Fruit fly (Drosophila melanogaster) whole organism, embryonic: ENCODE results near the gene CheA75a.

ENCODE experiments used
- Atf6 ChIP-seq: fragments of 200-800 bp; sonication (Bioruptor generic); IDR thresholded peaks from 2 replicates; pipeline ENCODE4 v1.3.6; 2022; ENCODE audit warnings: missing biosample characterization, missing genetic modification characterization
- Awh ChIP-seq: fragments of 200-800 bp; sonication (Bioruptor generic); IDR thresholded peaks from 2 replicates; pipeline ENCODE4, ENCODE4 v1.3.6; 2022; ENCODE audit warnings: missing biosample characterization, missing genetic modification characterization
- BEAF-32 ChIP-seq: fragments of 200-800 bp; sonication (Bioruptor generic); optimal IDR thresholded peaks from 3 replicates; lab custom pipeline; 2017; ENCODE audit warnings: missing biosample characterization, missing genetic modification characterization, mild to moderate bottlenecking, moderate library complexity, missing genetic modification reagents
- CG11560 ChIP-seq: fragments of 200-800 bp; sonication (Bioruptor generic); IDR thresholded peaks from 3 replicates; pipeline ENCODE4 v1.3.6; 2022; ENCODE audit warnings: missing biosample characterization, missing genetic modification characterization
- CG12769 ChIP-seq: fragments of 200-800 bp; sonication (Bioruptor generic); optimal IDR thresholded peaks from 2 replicates; lab custom pipeline; 2019; ENCODE audit warnings: missing biosample characterization, mild to moderate bottlenecking, missing genetic modification characterization, moderate library complexity
- CG17568 ChIP-seq: fragments of 200-800 bp; sonication (Bioruptor generic); optimal IDR thresholded peaks from 2 replicates; lab custom pipeline; 2018; ENCODE audit warnings: missing biosample characterization, mild to moderate bottlenecking, missing genetic modification characterization, moderate library complexity
- CG17829 ChIP-seq: fragments of 200-800 bp; optimal IDR thresholded peaks from 2 replicates; lab custom pipeline; 2019; ENCODE audit warnings: missing biosample characterization, mild to moderate bottlenecking, missing genetic modification characterization, moderate library complexity
- CG18599 ChIP-seq: fragments of 200-800 bp; sonication (Bioruptor generic); optimal IDR thresholded peaks from 3 replicates; lab custom pipeline; 2017; ENCODE audit warnings: missing biosample characterization, missing genetic modification characterization, mild to moderate bottlenecking, moderate library complexity, missing genetic modification reagents
- CG2116 ChIP-seq: fragments of 200-800 bp; sonication (Bioruptor generic); optimal IDR thresholded peaks from 3 replicates; lab custom pipeline; 2018; ENCODE audit warnings: missing biosample characterization, mild to moderate bottlenecking, missing genetic modification characterization
- CG31365 ChIP-seq: fragments of 200-800 bp; sonication (Bioruptor generic); optimal IDR thresholded peaks from 2 replicates; lab custom pipeline; 2018; ENCODE audit warnings: missing biosample characterization, mild to moderate bottlenecking, missing genetic modification characterization
- CG3281 ChIP-seq: fragments of 200-800 bp; sonication (Bioruptor generic); optimal IDR thresholded peaks from 3 replicates; lab custom pipeline; 2017; ENCODE audit warnings: missing biosample characterization, mild to moderate bottlenecking, missing genetic modification characterization
- CG3407 ChIP-seq: fragments of 200-800 bp; sonication (Bioruptor generic); optimal IDR thresholded peaks from 2 replicates; lab custom pipeline; 2018; ENCODE audit warnings: missing biosample characterization, mild to moderate bottlenecking, missing genetic modification characterization
- CG34224 ChIP-seq: fragments of 200-800 bp; sonication (Bioruptor generic); IDR thresholded peaks from 3 replicates; pipeline ENCODE4 v1.3.6; 2022; ENCODE audit warnings: missing biosample characterization, missing genetic modification characterization; ENCODE audit not compliant: partially characterized antibody
- CG3995 ChIP-seq: fragments of 200-800 bp; sonication (Bioruptor generic); optimal IDR thresholded peaks from 3 replicates; lab custom pipeline; 2016; ENCODE audit warnings: missing biosample characterization, missing genetic modification characterization
- CG4854 ChIP-seq: fragments of 200-800 bp; sonication (Bioruptor generic); optimal IDR thresholded peaks from 2 replicates; lab custom pipeline; 2016; ENCODE audit warnings: missing biosample characterization, missing genetic modification characterization, inconsistent platforms
- CG6765 ChIP-seq: fragments of 200-800 bp; sonication (Bioruptor generic); optimal IDR thresholded peaks from 3 replicates; lab custom pipeline; 2017; ENCODE audit warnings: missing biosample characterization, mild to moderate bottlenecking, missing genetic modification characterization
- CG7786 ChIP-seq: fragments of 200-800 bp; sonication (Bioruptor generic); optimal IDR thresholded peaks from 2 replicates; lab custom pipeline; 2016; ENCODE audit warnings: missing biosample characterization, missing genetic modification characterization
- CG8944 ChIP-seq: fragments of 200-800 bp; sonication (Bioruptor generic); optimal IDR thresholded peaks from 3 replicates; lab custom pipeline; 2016; ENCODE audit warnings: missing biosample characterization, missing genetic modification characterization
- Fer3 ChIP-seq: fragments of 200-800 bp; sonication (Bioruptor generic); optimal IDR thresholded peaks from 2 replicates; lab custom pipeline; 2018; ENCODE audit warnings: missing biosample characterization, mild to moderate bottlenecking, missing genetic modification characterization, moderate library complexity
- Gug ChIP-seq: fragments of 200-800 bp; sonication (Bioruptor generic); IDR thresholded peaks from 4 replicates; pipeline ENCODE4 v1.3.6; 2022; ENCODE audit warnings: missing biosample characterization, missing genetic modification characterization
- Hand ChIP-seq: fragments of 200-800 bp; sonication (Bioruptor generic); optimal IDR thresholded peaks from 2 replicates; lab custom pipeline; 2017; ENCODE audit warnings: mild to moderate bottlenecking, missing biosample characterization, missing genetic modification reagents, missing genetic modification characterization
- Hmx ChIP-seq: fragments of 200-800 bp; sonication (Bioruptor generic); optimal IDR thresholded peaks from 2 replicates; lab custom pipeline; 2016; ENCODE audit warnings: missing biosample characterization, missing genetic modification characterization
- Lim3 ChIP-seq: fragments of 200-800 bp; sonication (Bioruptor generic); IDR thresholded peaks from 2 replicates; pipeline ENCODE4 v1.3.6; 2022; ENCODE audit warnings: missing biosample characterization, missing genetic modification characterization
- MTF-1 ChIP-seq: fragments of 200-800 bp; sonication (Bioruptor generic); optimal IDR thresholded peaks from 2 replicates; lab custom pipeline; 2018; ENCODE audit warnings: missing biosample characterization, mild to moderate bottlenecking, missing genetic modification characterization, borderline replicate concordance
- Mes4 ChIP-seq: fragments of 200-800 bp; sonication (Bioruptor generic); optimal IDR thresholded peaks from 2 replicates; lab custom pipeline; 2016; ENCODE audit warnings: missing biosample characterization, missing genetic modification characterization
- Mrtf ChIP-seq: fragments of 200-800 bp; sonication (Bioruptor generic); IDR thresholded peaks from 3 replicates; pipeline ENCODE4 v1.3.6; 2022; ENCODE audit warnings: missing biosample characterization, missing genetic modification characterization
- Nf-YB ChIP-seq: fragments of 200-800 bp; sonication (Bioruptor generic); optimal IDR thresholded peaks from 3 replicates; lab custom pipeline; 2019; ENCODE audit warnings: missing biosample characterization, mild to moderate bottlenecking, missing genetic modification characterization, moderate library complexity
- Ravus ChIP-seq: fragments of 200-800 bp; sonication (Bioruptor generic); IDR thresholded peaks from 2 replicates; pipeline ENCODE4 v1.3.6; 2022; ENCODE audit warnings: missing biosample characterization, missing genetic modification characterization
- Six4 ChIP-seq: fragments of 200-800 bp; sonication (Bioruptor generic); optimal IDR thresholded peaks from 2 replicates; lab custom pipeline; 2016; ENCODE audit warnings: missing biosample characterization, missing genetic modification characterization
- Xbp1 ChIP-seq: fragments of 200-800 bp; sonication (Bioruptor generic); optimal IDR thresholded peaks from 3 replicates; lab custom pipeline; 2016; ENCODE audit warnings: missing biosample characterization, mild to moderate bottlenecking, missing genetic modification characterization
- YL-1 ChIP-seq: fragments of 200-800 bp; sonication (Bioruptor generic); optimal IDR thresholded peaks from 3 replicates; lab custom pipeline; 2017; ENCODE audit warnings: missing biosample characterization, mild to moderate bottlenecking, missing genetic modification characterization
- bbx ChIP-seq: fragments of 200-800 bp; sonication (Bioruptor generic); IDR thresholded peaks from 2 replicates; pipeline ENCODE4 v1.3.6; 2022; ENCODE audit warnings: missing biosample characterization, missing genetic modification characterization; ENCODE audit not compliant: partially characterized antibody
- ci ChIP-seq: fragments of 200-800 bp; sonication (Bioruptor generic); IDR thresholded peaks from 3 replicates; pipeline ENCODE4 v1.3.6; 2022; ENCODE audit warnings: missing biosample characterization, missing genetic modification characterization
- dm ChIP-seq: fragments of 200-800 bp; sonication (Bioruptor generic); optimal IDR thresholded peaks from 3 replicates; lab custom pipeline; 2016; ENCODE audit warnings: missing biosample characterization, missing genetic modification characterization
- klu ChIP-seq: fragments of 200-800 bp; sonication (Bioruptor generic); IDR thresholded peaks from 2 replicates; pipeline ENCODE4 v1.3.6; 2022; ENCODE audit warnings: missing biosample characterization, missing genetic modification characterization
- pita ChIP-seq: fragments of 200-800 bp; sonication (Bioruptor generic); optimal IDR thresholded peaks from 2 replicates; lab custom pipeline; 2017; ENCODE audit warnings: missing biosample characterization, mild to moderate bottlenecking, missing genetic modification characterization
- prd ChIP-seq, 3 experiments: fragments of >200 bp in 2 of 3; fragments of 200-800 bp in 1 of 3; sonication (Bioruptor generic) in 1 of 3; optimal IDR thresholded peaks in 2 of 3; IDR thresholded peaks in 1 of 3; 2 replicates in 2 of 3; 3 replicates in 1 of 3; pipeline versions ENCODE4 v1.3.6 to Lab custom; 2017 to 2022; ENCODE audit warnings: missing biosample characterization in 1 of 3, missing genetic modification characterization in 1 of 3
- pros ChIP-seq: fragments of 200-800 bp; sonication (Bioruptor generic); optimal IDR thresholded peaks from 3 replicates; lab custom pipeline; 2019; ENCODE audit warnings: missing biosample characterization, mild to moderate bottlenecking, missing genetic modification characterization, moderate library complexity
- repo ChIP-seq: fragments of 200-800 bp; sonication (Bioruptor generic); optimal IDR thresholded peaks from 2 replicates; lab custom pipeline; 2016; ENCODE audit warnings: missing biosample characterization, missing genetic modification characterization
- ro ChIP-seq: fragments of 200-800 bp; sonication (Bioruptor generic); IDR thresholded peaks from 2 replicates; pipeline ENCODE4 v1.3.6; 2022; ENCODE audit warnings: missing biosample characterization, missing genetic modification characterization
- slou ChIP-seq: fragments of 200-800 bp; sonication (Bioruptor generic); optimal IDR thresholded peaks from 3 replicates; lab custom pipeline; 2016; ENCODE audit warnings: missing biosample characterization, missing genetic modification characterization
- stc ChIP-seq: fragments of 200-800 bp; sonication (Bioruptor generic); IDR thresholded peaks from 2 replicates; pipeline ENCODE4 v1.3.6; 2022; ENCODE audit warnings: missing biosample characterization, missing genetic modification characterization
- stwl ChIP-seq: fragments of 200-800 bp; sonication (Bioruptor generic); optimal IDR thresholded peaks from 3 replicates; lab custom pipeline; 2018; ENCODE audit warnings: missing biosample characterization, mild to moderate bottlenecking, missing genetic modification characterization, moderate library complexity
- tap ChIP-seq: fragments of 200-800 bp; optimal IDR thresholded peaks from 3 replicates; lab custom pipeline; 2019; ENCODE audit warnings: missing biosample characterization, mild to moderate bottlenecking, missing genetic modification characterization, moderate library complexity
- toy ChIP-seq: fragments of 200-800 bp; sonication (Bioruptor generic); IDR thresholded peaks from 2 replicates; pipeline ENCODE4 v1.3.6; 2022; ENCODE audit warnings: missing biosample characterization, missing genetic modification characterization
- trem ChIP-seq: fragments of 200-800 bp; optimal IDR thresholded peaks from 3 replicates; lab custom pipeline; 2019; ENCODE audit warnings: missing biosample characterization, mild to moderate bottlenecking, missing genetic modification characterization, moderate library complexity
- twi ChIP-seq: fragments of 200-800 bp; optimal IDR thresholded peaks from 2 replicates; lab custom pipeline; 2019; ENCODE audit warnings: missing biosample characterization, mild to moderate bottlenecking, missing genetic modification characterization, moderate library complexity
- tx ChIP-seq: fragments of 200-800 bp; sonication (Bioruptor generic); optimal IDR thresholded peaks from 2 replicates; lab custom pipeline; 2016; ENCODE audit warnings: missing biosample characterization, missing genetic modification characterization
- unpg ChIP-seq: fragments of 200-800 bp; sonication (Bioruptor generic); optimal IDR thresholded peaks from 3 replicates; lab custom pipeline; 2018; ENCODE audit warnings: missing biosample characterization, mild to moderate bottlenecking, missing genetic modification characterization, moderate library complexity
- vfl ChIP-seq: fragments of 200-800 bp; sonication (Bioruptor generic); optimal IDR thresholded peaks from 2 replicates; lab custom pipeline; 2016; ENCODE audit warnings: missing biosample characterization, missing genetic modification characterization
- wor ChIP-seq: fragments of 200-800 bp; sonication (Bioruptor generic); IDR thresholded peaks from 2 replicates; pipeline ENCODE4 v1.3.6; 2022; ENCODE audit warnings: missing biosample characterization, missing genetic modification characterization

The CheA75a gene

DNA sequence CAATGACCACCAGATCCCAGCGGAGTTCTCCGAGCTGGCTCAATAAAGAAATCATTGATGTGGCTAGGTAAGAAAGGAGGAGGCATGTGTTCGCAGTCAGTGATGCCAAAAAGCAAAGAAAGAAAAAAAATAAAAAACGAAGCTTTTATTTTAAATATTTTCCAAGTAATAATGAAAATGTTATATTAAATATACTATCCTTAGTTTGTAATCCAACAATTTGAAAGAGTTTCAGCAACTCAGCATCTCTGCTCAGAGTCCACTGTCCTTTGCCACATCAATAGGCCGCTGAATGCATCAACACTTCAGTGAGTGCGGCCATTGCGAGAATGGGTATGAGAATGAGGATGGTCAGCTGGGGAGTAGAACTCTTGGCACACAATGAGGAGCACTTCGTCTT lies 22.3 kb downstream of the CheA75a start (continued):
- TF ChIP-seq klu (GFP tag; lab: Robert Waterston, UW), result no peak
- TF ChIP-seq toy (GFP tag; lab: Robert Waterston, UW), result no peak
- TF ChIP-seq dm, result no peak
- no peak for TF ChIP-seq Hmx (GFP tag; lab: Kevin White, UChicago)
- TF ChIP-seq CG3281 (GFP tag; lab: Kevin White, UChicago), result no peak
- no peak for TF ChIP-seq CG17568
- TF ChIP-seq CG3995, result no peak
- TF ChIP-seq vfl (GFP tag; lab: Kevin White, UChicago), result no peak
- peak; percentile 17 for TF ChIP-seq unpg (GFP tag; lab: Kevin White, UChicago)
- no peak for TF ChIP-seq tap (tag; lab: Kevin White, UChicago)
- TF ChIP-seq CG12769 (tag; lab: Kevin White, UChicago), result no peak
- no peak for TF ChIP-seq YL-1
- TF ChIP-seq twi (tag; lab: Kevin White, UChicago), result no peak
- TF ChIP-seq Mrtf (GFP tag; lab: Robert Waterston, UW), result no peak
- TF ChIP-seq Hand, result no peak
- no peak for TF ChIP-seq CG6765 (GFP tag; lab: Kevin White, UChicago)
- TF ChIP-seq CG34224, result no peak
- peak; percentile 30 for TF ChIP-seq CG18599
- no peak for TF ChIP-seq CG3407
- TF ChIP-seq Gug, result no peak
- TF ChIP-seq Ravus (GFP tag; lab: Robert Waterston, UW), result no peak
- TF ChIP-seq MTF-1 (GFP tag; lab: Kevin White, UChicago), result no peak
- TF ChIP-seq slou (GFP tag; lab: Kevin White, UChicago), result no peak
- no peak for TF ChIP-seq Xbp1 (GFP tag; lab: Kevin White, UChicago)
- no peak for TF ChIP-seq Awh (GFP tag; lab: Robert Waterston, UW)
- no peak for TF ChIP-seq CG2116
- no peak for TF ChIP-seq Atf6 (GFP tag; lab: Robert Waterston, UW)
- no peak for TF ChIP-seq repo
- no peak for TF ChIP-seq Mes4
- TF ChIP-seq BEAF-32, result no peak
- TF ChIP-seq CG8944 (GFP tag; lab: Kevin White, UChicago), result no peak
- peak; percentile 27 for TF ChIP-seq trem
- no peak for TF ChIP-seq CG7786 (GFP tag; lab: Kevin White, UChicago)
- no peak for TF ChIP-seq Fer3 (tag; lab: Kevin White, UChicago)
- TF ChIP-seq stc (GFP tag; lab: Robert Waterston, UW), result no peak
- TF ChIP-seq prd (optimal IDR thresholded peaks at IDR 0.05; lab: Kevin White, UChicago), result no peak
- peak; percentile 71; the same call in 2 of the 3 replicates for TF ChIP-seq prd (GFP tag; IDR thresholded peaks at IDR 0.05; lab: Robert Waterston, UW)
- TF ChIP-seq ci (GFP tag; lab: Robert Waterston, UW), result peak; percentile 56; the same call in 2 of the 3 replicates
- no peak for TF ChIP-seq stwl (tag; lab: Kevin White, UChicago)
- no peak for TF ChIP-seq CG4854 (GFP tag; lab: Kevin White, UChicago)
- TF ChIP-seq Lim3, result no peak
- no peak for TF ChIP-seq pros (GFP tag; lab: Kevin White, UChicago)
- TF ChIP-seq Six4 (GFP tag; lab: Kevin White, UChicago), result peak; percentile 8
- TF ChIP-seq tx, result no peak
- no peak for TF ChIP-seq CG11560
- TF ChIP-seq CG17829 (tag; lab: Kevin White, UChicago), result peak; percentile 57
- TF ChIP-seq ro (GFP tag; lab: Robert Waterston, UW), result no peak
- TF ChIP-seq wor, result no peak
- no peak for TF ChIP-seq pita (GFP tag; lab: Kevin White, UChicago)
- no peak for TF ChIP-seq CG31365 (tag; lab: Kevin White, UChicago)
- peak; percentile 14 for TF ChIP-seq Nf-YB (GFP tag; lab: Kevin White, UChicago)
- TF ChIP-seq bbx (GFP tag; lab: Robert Waterston, UW), result no peak
